Worm (Caenorhabditis elegans): Measurements from ENCODE around the gene polg-1.

polg-1 gene

DNA sequence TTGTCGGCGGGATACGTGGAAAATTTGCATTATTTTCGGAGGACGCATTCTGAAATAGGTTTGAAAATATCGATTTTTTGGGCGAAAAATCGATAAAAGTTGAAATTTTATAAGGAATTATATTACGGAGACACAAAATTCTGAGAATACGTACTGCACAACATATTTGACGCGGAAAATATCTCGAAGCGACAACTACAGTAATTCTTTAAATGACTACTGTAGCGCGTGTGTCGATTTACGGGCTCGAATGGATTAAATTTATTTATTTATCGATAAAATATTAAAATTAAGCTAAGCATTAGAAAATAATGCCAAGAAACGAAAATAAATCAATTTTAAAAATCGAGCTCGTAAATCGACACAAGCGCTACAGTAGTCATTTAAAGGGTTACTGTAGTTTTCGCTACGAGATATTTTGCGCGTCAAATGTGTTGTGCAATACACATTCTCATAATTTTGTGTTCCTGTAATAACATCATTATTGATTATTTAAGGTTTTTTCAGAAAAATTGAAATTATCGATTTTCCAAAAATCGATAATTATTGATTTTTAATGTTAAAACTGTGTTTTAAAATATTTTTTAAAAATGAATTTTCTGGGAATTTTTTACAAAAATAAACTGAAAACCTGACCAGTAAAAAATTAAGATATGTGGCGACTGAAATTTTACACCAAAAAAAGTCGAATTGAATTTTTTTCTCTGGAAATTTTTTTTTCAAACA lies at the start of gene polg-1:
Gene polg-1, minus strand, starts transcription at position 51 of the 726 bp plus-strand sequence.
- no peak for TF ChIP-seq nhr-77 (tag; optimal IDR thresholded peaks at IDR 0.05)
- no peak for TF ChIP-seq ceh-90 (tag; optimal IDR thresholded peaks at IDR 0.05)
- TF ChIP-seq nhr-28 (tag; optimal IDR thresholded peaks at IDR 0.05), result no peak
- TF ChIP-seq C34B4.2 (tag; optimal IDR thresholded peaks at IDR 0.05), result no peak
- no peak for TF ChIP-seq sup-37 (GFP tag; optimal IDR thresholded peaks at IDR 0.05)
- no peak for TF ChIP-seq fkh-10 (GFP tag; optimal IDR thresholded peaks at IDR 0.05)
- TF ChIP-seq fkh-4 (tag; optimal IDR thresholded peaks at IDR 0.05; ENCODE audit: borderline replicate concordance), result no peak
- TF ChIP-seq ces-1 (GFP tag; optimal IDR thresholded peaks at IDR 0.05), result no peak
- no peak for TF ChIP-seq ztf-11 (tag; optimal IDR thresholded peaks at IDR 0.05)

ce11 chrII:12249042-12249441 lies 49.3 kb upstream of the polg-1 start, which contains the start of gene tag-276:
TSS of gene tag-276 (minus strand) at chrII:12249142.
- TF ChIP-seq unc-130 (tag; optimal IDR thresholded peaks at IDR 0.05), result no peak
- TF ChIP-seq nhr-12 (tag; optimal IDR thresholded peaks at IDR 0.05), result no peak
- no peak for TF ChIP-seq ama-1 (optimal IDR thresholded peaks at IDR 0.05)
- TF ChIP-seq snu-23 (GFP tag; optimal IDR thresholded peaks at IDR 0.05), result no peak
- no peak for TF ChIP-seq pag-3 (tag; optimal IDR thresholded peaks at IDR 0.05; ENCODE audit: borderline replicate concordance, insufficient read depth)
- TF ChIP-seq xbp-1 (tag; optimal IDR thresholded peaks at IDR 0.05), result no peak
- no peak for TF ChIP-seq isw-1 (GFP tag; IDR thresholded peaks at IDR 0.05)
- no peak for TF ChIP-seq nhr-77 (tag; optimal IDR thresholded peaks at IDR 0.05)
- no peak for TF ChIP-seq unc-30 (tag; optimal IDR thresholded peaks at IDR 0.05)
- no peak for TF ChIP-seq irx-1 (tag; optimal IDR thresholded peaks at IDR 0.05)
- TF ChIP-seq efl-1 (optimal IDR thresholded peaks at IDR 0.05), result no peak
- TF ChIP-seq efl-1 (GFP tag; optimal IDR thresholded peaks at IDR 0.05 in 1 of 2), result no peak
- TF ChIP-seq ztf-11 (tag; optimal IDR thresholded peaks at IDR 0.05), result no peak
- no peak for TF ChIP-seq pqm-1 (tag; optimal IDR thresholded peaks at IDR 0.05)
- TF ChIP-seq C34B4.2 (tag; optimal IDR thresholded peaks at IDR 0.05), result no peak
- TF ChIP-seq unc-98 (GFP tag; IDR thresholded peaks at IDR 0.05), result no peak
- no peak for TF ChIP-seq mab-9 (GFP tag; IDR thresholded peaks at IDR 0.05)
- no peak for TF ChIP-seq F16B12.6 (tag; optimal IDR thresholded peaks at IDR 0.05)
- no peak for TF ChIP-seq ceh-82 (tag; optimal IDR thresholded peaks at IDR 0.05)
- TF ChIP-seq ets-5 (GFP tag; IDR thresholded peaks at IDR 0.05), result no peak

DNA sequence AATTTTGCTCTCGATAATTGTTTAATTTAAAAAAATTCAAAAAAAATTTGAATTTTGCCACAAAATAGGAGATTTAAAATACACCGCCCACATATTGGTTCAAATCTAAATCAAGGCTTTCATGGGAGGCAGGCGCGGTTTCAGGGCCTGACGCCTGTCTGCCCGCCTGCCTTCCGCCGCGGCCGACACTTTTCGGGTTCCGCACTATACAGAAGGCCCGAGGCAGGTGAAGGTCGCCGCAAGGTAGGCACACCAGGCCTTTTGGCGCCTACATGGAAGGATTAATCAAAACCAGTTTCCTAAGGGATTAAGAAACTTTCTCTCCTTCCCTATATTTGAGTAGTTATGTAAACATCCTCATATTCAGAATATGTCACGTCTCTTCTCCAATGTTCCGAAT lies 42.8 kb upstream of the polg-1 start, which contains the start of gene Y57A10A.24:
Gene Y57A10A.24, plus strand, starts transcription at position 396 of the 400 bp plus-strand sequence.
- TF ChIP-seq efl-1 (optimal IDR thresholded peaks at IDR 0.05), result no peak
- TF ChIP-seq efl-1 (GFP tag; optimal IDR thresholded peaks at IDR 0.05 in 1 of 2), result peak in 1 of 2 experiments; percentile 4
- no peak for TF ChIP-seq nhr-77 (tag; optimal IDR thresholded peaks at IDR 0.05)

ce11 chrII:12241792-12242191 lies 42.0 kb upstream of the polg-1 start:
- no peak for TF ChIP-seq lin-15B (tag; optimal IDR thresholded peaks at IDR 0.05)
- TF ChIP-seq elt-3 (tag; optimal IDR thresholded peaks at IDR 0.05), result no peak
- no peak for TF ChIP-seq lin-39 (tag; optimal IDR thresholded peaks at IDR 0.05)
- TF ChIP-seq aha-1 (tag; optimal IDR thresholded peaks at IDR 0.05), result no peak
- TF ChIP-seq nhr-84 (tag; optimal IDR thresholded peaks at IDR 0.05), result no peak
- TF ChIP-seq Y116A8C.19 (tag; optimal IDR thresholded peaks at IDR 0.05; ENCODE audit: borderline replicate concordance), result no peak

- TF ChIP-seq unc-98 (GFP tag; IDR thresholded peaks at IDR 0.05), result no peak
- TF ChIP-seq lir-3 (tag; optimal IDR thresholded peaks at IDR 0.05; ENCODE audit: poor library complexity), result no peak
- TF ChIP-seq sox-4 (tag; optimal IDR thresholded peaks at IDR 0.05), result no peak
These were observed 40.3 kb upstream of the polg-1 start, which contains the start of gene txdc-12.1 for ce11 chrII:12240088-12240487. TSS of gene txdc-12.1 (plus strand) at chrII:12240388.
